Worm (Caenorhabditis elegans): ENCODE measurements around the gene srg-69.

The srg-69 gene

DNA sequence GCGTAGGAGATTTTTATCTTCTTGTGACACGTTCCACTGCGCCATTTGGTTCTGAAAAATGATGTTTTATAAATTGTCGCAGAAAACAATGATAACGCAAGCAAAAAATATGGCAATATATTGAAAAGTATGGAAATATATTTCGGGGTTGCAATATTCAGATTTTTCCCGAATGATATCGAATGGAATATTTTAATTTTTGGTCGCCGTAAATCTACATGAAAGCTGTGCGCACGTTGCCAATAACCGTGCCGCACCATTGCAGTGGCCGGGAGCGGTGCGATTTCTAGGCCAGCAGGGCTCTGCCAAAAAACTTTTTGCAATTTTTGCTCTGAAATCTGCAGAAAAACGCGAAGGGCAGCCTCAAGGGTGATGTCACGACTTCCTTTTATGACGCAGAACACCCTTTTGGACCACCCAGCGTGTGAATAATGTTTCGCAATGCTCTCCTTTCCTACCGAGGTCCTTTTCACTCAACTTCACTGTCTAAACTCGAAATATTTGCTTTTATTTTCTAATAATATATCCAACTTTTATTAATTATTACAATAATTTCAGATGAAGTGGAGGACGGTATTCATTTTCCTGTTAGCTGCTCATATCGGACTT, 2.8 kb downstream of the srg-69 start, which contains the start of the genes F09E5.11 and bmy-1 (continued):
- TF ChIP-seq dmd-4 (tag; optimal IDR thresholded peaks at IDR 0.05; ENCODE audit: borderline replicate concordance) (peak; percentile 49), K09A11.1 (tag; optimal IDR thresholded peaks at IDR 0.05; ENCODE audit: insufficient read depth) (no peak), sox-4 (tag; optimal IDR thresholded peaks at IDR 0.05) (no peak), unc-3 (GFP tag; conservative IDR thresholded peaks at IDR 0.05) (no peak), unc-3 (tag; optimal IDR thresholded peaks at IDR 0.05) (peak; percentile 28), pha-4 (tag; optimal IDR thresholded peaks at IDR 0.05) (no peak), pax-1 (tag; optimal IDR thresholded peaks at IDR 0.05) (no peak), hlh-13 (GFP tag; optimal IDR thresholded peaks at IDR 0.05) (peak; percentile 61), hlh-15 (tag; optimal IDR thresholded peaks at IDR 0.05) (peak; percentile 27), unc-42 (tag; optimal IDR thresholded peaks at IDR 0.05) (peak; percentile 46), ttx-3 (tag; optimal IDR thresholded peaks at IDR 0.05) (peak; percentile 7), madf-2 (tag; optimal IDR thresholded peaks at IDR 0.05) (peak; percentile 64), ahr-1 (tag; optimal IDR thresholded peaks at IDR 0.05) (peak; percentile 43), gmeb-2 (tag; optimal IDR thresholded peaks at IDR 0.05) (peak; percentile 34), unc-86 (tag; optimal IDR thresholded peaks at IDR 0.05) (peak; percentile 66), F13H6.1 (tag; optimal IDR thresholded peaks at IDR 0.05) (peak; percentile 27), ceh-24 (tag; optimal IDR thresholded peaks at IDR 0.05) (no peak), hlh-8 (tag; optimal IDR thresholded peaks at IDR 0.05) (peak; percentile 63), nhr-11 (tag; optimal IDR thresholded peaks at IDR 0.05) (no peak), tbx-7 (tag; optimal IDR thresholded peaks at IDR 0.05) (peak; percentile 87), hlh-30 (tag; optimal IDR thresholded peaks at IDR 0.05; ENCODE audit: insufficient read depth) (no peak), ceh-14 (tag; optimal IDR thresholded peaks at IDR 0.05) (peak; percentile 52), ceh-6 (GFP tag; optimal IDR thresholded peaks at IDR 0.05) (no peak), ceh-45 (GFP tag; IDR thresholded peaks at IDR 0.05) (no peak), tbx-2 (tag; optimal IDR thresholded peaks at IDR 0.05) (peak; percentile 97), syd-9 (tag; optimal IDR thresholded peaks at IDR 0.05) (peak; percentile 20), pat-9 (tag; optimal IDR thresholded peaks at IDR 0.05) (no peak), pros-1 (tag; optimal IDR thresholded peaks at IDR 0.05) (no peak), Y22D7AL.16 (tag; optimal IDR thresholded peaks at IDR 0.05) (no peak), nfya-1 (tag; optimal IDR thresholded peaks at IDR 0.05) (peak; percentile 53), ceh-2 (tag; optimal IDR thresholded peaks at IDR 0.05) (peak; percentile 95), lin-11 (tag; optimal IDR thresholded peaks at IDR 0.05) (no peak), hlh-6 (tag; optimal IDR thresholded peaks at IDR 0.05) (peak; percentile 53), fax-1 (tag; optimal IDR thresholded peaks at IDR 0.05) (peak; percentile 61), ceh-34 (tag; optimal IDR thresholded peaks at IDR 0.05) (peak; percentile 62), elt-4 (tag; optimal IDR thresholded peaks at IDR 0.05) (no peak), pha-2 (tag; optimal IDR thresholded peaks at IDR 0.05) (no peak), ceh-31 (tag; optimal IDR thresholded peaks at IDR 0.05) (peak; percentile 97), sox-2 (GFP tag; IDR thresholded peaks at IDR 0.05) (no peak), lim-6 (tag; optimal IDR thresholded peaks at IDR 0.05) (peak; percentile 85), ceh-48 (tag; optimal IDR thresholded peaks at IDR 0.05) (peak; percentile 10), ceh-9 (tag; optimal IDR thresholded peaks at IDR 0.05) (no peak), che-1 (tag; optimal IDR thresholded peaks at IDR 0.05) (no peak), odd-2 (tag; optimal IDR thresholded peaks at IDR 0.05) (no peak), pqm-1 (tag; optimal IDR thresholded peaks at IDR 0.05) (no peak), ceh-30 (tag; optimal IDR thresholded peaks at IDR 0.05) (no peak), ama-1 (optimal IDR thresholded peaks at IDR 0.05) (no peak), dve-1 (tag; optimal IDR thresholded peaks at IDR 0.05) (no peak), ceh-19 (GFP tag; optimal IDR thresholded peaks at IDR 0.05) (no peak), sdc-2 (tag; optimal IDR thresholded peaks at IDR 0.05) (peak; percentile 40), elt-2 (tag; optimal IDR thresholded peaks at IDR 0.05) (peak; percentile 98), eyg-1 (tag; optimal IDR thresholded peaks at IDR 0.05) (no peak)

Data from whole organism, late embryonic.